Fruit fly (Drosophila melanogaster) S2 (cell line): ENCODE measurements around the gene Tnpo-SR.

ENCODE experiments used
- CG8478 ChIP-seq: fragments of >200 bp; optimal IDR thresholded peaks from 2 replicates; lab custom pipeline; 2018
- CTCF ChIP-seq, 2 experiments: fragments of >200 bp; optimal IDR thresholded peaks; 2 replicates each; lab custom pipeline; 2018

DNA sequence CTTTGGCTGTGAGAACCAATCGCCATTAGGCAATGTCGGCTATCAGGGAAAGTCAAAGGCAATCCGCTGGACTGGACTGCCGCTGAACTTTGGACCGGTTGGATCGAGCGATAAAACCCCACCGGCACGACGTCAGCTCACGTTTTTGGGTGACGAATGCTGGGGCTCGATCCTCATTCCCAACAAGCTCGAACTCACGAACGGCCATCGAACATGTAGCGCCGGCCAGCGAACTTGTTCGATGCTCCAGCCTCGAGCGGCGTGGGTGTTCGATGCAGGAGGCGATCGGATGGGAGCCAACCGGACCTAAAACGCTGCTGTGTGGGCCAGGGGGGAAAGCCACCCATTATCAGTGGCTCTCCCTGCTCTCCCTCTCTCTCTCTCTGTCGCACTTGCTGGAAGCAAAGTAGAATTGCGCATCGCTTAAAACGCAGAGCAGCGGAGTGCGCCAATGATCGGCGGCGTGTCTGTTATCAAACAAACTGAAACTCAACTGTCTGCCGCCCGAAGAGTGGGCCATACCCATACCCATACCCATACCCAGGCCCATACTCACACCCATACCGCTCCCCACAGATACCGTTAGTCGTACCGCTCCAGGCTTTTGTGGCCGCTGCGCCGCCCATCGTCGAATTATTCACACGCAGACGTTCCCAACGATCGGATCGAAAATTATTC, 45.0 kb downstream of the Tnpo-SR start, which contains the start of gene daw:
- TF ChIP-seq CG8478 (lab: Kevin White, UChicago): no peak
- TF ChIP-seq CTCF (optimal IDR thresholded peaks at IDR 0.05; lab: Kevin White, UChicago): no peak
